Worm (Caenorhabditis elegans) whole organism, midembryonic: ENCODE measurements around the gene mtch-1.

Experiments
- flt-1 ChIP-seq: fragments of 200-800 bp; sonication (Bioruptor generic); IDR thresholded peaks from 2 replicates; pipeline ENCODE4 v1.3.6; 2022; ENCODE audit warnings: missing genetic modification characterization, missing compliant biosample characterization
- klf-2 ChIP-seq: fragments of 200-800 bp; sonication (Bioruptor generic); conservative IDR thresholded peaks from 2 replicates; pipeline ENCODE4 v1.3.6; 2022; ENCODE audit warnings: missing genetic modification reagents, missing genetic modification characterization, missing compliant biosample characterization
- ref-1 ChIP-seq: fragments of 200-800 bp; sonication (Bioruptor generic); conservative IDR thresholded peaks from 2 replicates; pipeline ENCODE4 v1.3.6; 2022; ENCODE audit warnings: missing genetic modification reagents, missing genetic modification characterization, missing compliant biosample characterization
- ztf-29 ChIP-seq: fragments of 200-800 bp; sonication (Bioruptor generic); IDR thresholded peaks from 2 replicates; pipeline ENCODE4 v1.3.6; 2022; ENCODE audit warnings: missing genetic modification reagents, missing genetic modification characterization, missing compliant biosample characterization

DNA sequence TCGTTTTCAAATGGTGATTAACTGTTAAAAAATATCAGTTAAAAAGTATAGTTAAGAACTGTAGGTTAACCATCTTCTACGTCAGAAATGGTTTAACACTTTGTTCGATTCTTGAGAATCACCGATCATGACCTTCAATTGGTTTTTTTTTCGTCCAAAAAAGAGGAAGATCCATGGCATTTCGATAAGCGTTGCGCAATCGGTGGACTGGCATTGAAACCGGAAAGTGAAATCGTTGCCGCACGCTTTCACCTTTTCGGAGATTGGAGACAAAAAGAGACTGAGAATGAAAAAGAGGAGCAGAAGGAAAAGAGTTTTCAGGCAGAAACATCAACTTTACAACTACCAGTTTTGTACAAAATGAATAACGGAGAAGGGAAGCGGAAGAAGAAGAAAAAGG lies 31.3 kb upstream of the mtch-1 start:
- TF ChIP-seq ref-1 (no peak), flt-1 (GFP tag; lab: Robert Waterston, UW) (no peak), klf-2 (no peak), ztf-29 (GFP tag; lab: Robert Waterston, UW) (no peak)
